Worm (Caenorhabditis elegans): ENCODE measurements around the gene F53B3.6.

DNA sequence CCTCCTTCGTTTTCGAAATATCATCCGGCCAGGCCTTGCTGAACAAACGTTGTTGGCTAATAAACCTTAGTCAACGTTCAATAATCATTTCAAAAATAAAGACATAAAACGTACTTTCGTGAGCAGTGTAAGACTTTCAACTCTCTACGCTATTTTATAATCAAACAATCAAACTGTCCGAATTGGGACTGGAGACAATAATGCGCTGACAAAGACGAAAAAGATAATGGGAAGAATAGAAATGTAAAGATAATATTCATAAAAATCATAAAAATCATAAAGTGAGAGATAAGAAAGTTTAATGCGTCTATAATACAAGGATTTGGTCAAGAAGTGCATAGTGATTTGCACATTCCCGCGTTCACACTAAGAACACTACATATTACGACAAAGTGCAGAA, 22.3 kb upstream of the F53B3.6 start:
- TF ChIP-seq fkh-10 (GFP tag; optimal IDR thresholded peaks at IDR 0.05), result no peak
- no peak for TF ChIP-seq snpc-4 (tag; optimal IDR thresholded peaks at IDR 0.05)
